Worm (Caenorhabditis elegans) whole organism, L3 larva: ENCODE measurements around the gene nhr-115.

Experiments used
- R02D3.7 ChIP-seq: fragments of 150-350 bp; optimal IDR thresholded peaks from 2 replicates; lab custom pipeline; 2014; ENCODE audit warnings: missing biosample characterization, missing genetic modification characterization
- ZK546.5 ChIP-seq: sonication (generic microtip); optimal IDR thresholded peaks from 2 replicates; lab custom pipeline; 2017; ENCODE audit warnings: missing biosample characterization, missing genetic modification characterization
- aly-2 ChIP-seq: fragments of 150-350 bp; optimal IDR thresholded peaks from 2 replicates; lab custom pipeline; 2014; ENCODE audit warnings: missing biosample characterization, missing genetic modification characterization
- ama-1 ChIP-seq: fragments of 150-350 bp; optimal IDR thresholded peaks from 2 replicates; lab custom pipeline; 2018
- ceh-16 ChIP-seq: sonication (generic microtip); optimal IDR thresholded peaks from 2 replicates; lab custom pipeline; 2017; ENCODE audit warnings: missing biosample characterization, missing genetic modification characterization
- ceh-82 ChIP-seq: fragments of 150-350 bp; optimal IDR thresholded peaks from 2 replicates; lab custom pipeline; 2014; ENCODE audit warnings: missing biosample characterization, missing genetic modification characterization
- ceh-9 ChIP-seq: sonication (generic microtip); optimal IDR thresholded peaks from 2 replicates; lab custom pipeline; 2018; ENCODE audit warnings: missing biosample characterization, missing genetic modification characterization
- daf-12 ChIP-seq: fragments of 150-350 bp; optimal IDR thresholded peaks from 2 replicates; lab custom pipeline; 2014; ENCODE audit warnings: missing biosample characterization, missing genetic modification reagents, missing genetic modification characterization
- egl-5 ChIP-seq: fragments of 150-350 bp; optimal IDR thresholded peaks from 2 replicates; lab custom pipeline; 2017; ENCODE audit warnings: missing biosample characterization, missing genetic modification reagents, missing genetic modification characterization, inconsistent platforms
- elt-1 ChIP-seq: fragments of 150-350 bp; optimal IDR thresholded peaks from 2 replicates; lab custom pipeline; 2014; ENCODE audit warnings: missing biosample characterization, missing genetic modification characterization
- elt-2 ChIP-seq: sonication (generic microtip); optimal IDR thresholded peaks from 2 replicates; lab custom pipeline; 2016; ENCODE audit warnings: missing genetic modification reagents, mild to moderate bottlenecking, missing genetic modification characterization, missing compliant biosample characterization
- fkh-10 ChIP-seq: sonication (generic microtip); optimal IDR thresholded peaks from 2 replicates; lab custom pipeline; 2017; ENCODE audit warnings: missing biosample characterization, missing genetic modification reagents, missing genetic modification characterization
- fos-1 ChIP-seq: fragments of 150-350 bp; optimal IDR thresholded peaks from 2 replicates; lab custom pipeline; 2014; ENCODE audit warnings: missing biosample characterization, missing genetic modification characterization
- hmg-11 ChIP-seq: sonication (generic microtip); optimal IDR thresholded peaks from 2 replicates; lab custom pipeline; 2016; ENCODE audit warnings: missing genetic modification characterization, missing compliant biosample characterization
- jun-1 ChIP-seq: fragments of 150-350 bp; optimal IDR thresholded peaks from 2 replicates; lab custom pipeline; 2014; ENCODE audit warnings: missing biosample characterization, missing genetic modification reagents, missing genetic modification characterization
- lsy-12 ChIP-seq: sonication (generic microtip); optimal IDR thresholded peaks from 2 replicates; lab custom pipeline; 2016; ENCODE audit warnings: mild to moderate bottlenecking, missing genetic modification characterization, missing compliant biosample characterization
- mdl-1 ChIP-seq: fragments of 150-350 bp; optimal IDR thresholded peaks from 2 replicates; lab custom pipeline; 2014; ENCODE audit warnings: missing biosample characterization, missing genetic modification characterization
- mml-1 ChIP-seq: fragments of 150-350 bp; sonication (generic microtip); optimal IDR thresholded peaks from 3 replicates; lab custom pipeline; 2014; ENCODE audit warnings: missing biosample characterization, missing genetic modification characterization
- nfya-1 ChIP-seq: sonication (generic microtip); optimal IDR thresholded peaks from 2 replicates; lab custom pipeline; 2017; ENCODE audit warnings: missing genetic modification characterization, mild to moderate bottlenecking, missing compliant biosample characterization, antibody characterized with exemption, moderate library complexity; ENCODE audit not compliant: insufficient read depth
- nhr-11 ChIP-seq: fragments of 150-350 bp; optimal IDR thresholded peaks from 2 replicates; lab custom pipeline; 2014; ENCODE audit warnings: missing biosample characterization, missing genetic modification characterization
- nhr-12 ChIP-seq: fragments of 150-350 bp; optimal IDR thresholded peaks from 2 replicates; lab custom pipeline; 2014; ENCODE audit warnings: missing biosample characterization, missing genetic modification characterization
- nhr-23 ChIP-seq: fragments of 150-350 bp; optimal IDR thresholded peaks from 2 replicates; lab custom pipeline; 2014; ENCODE audit warnings: missing biosample characterization, missing genetic modification reagents, missing genetic modification characterization
- nhr-237 ChIP-seq: fragments of 150-350 bp; optimal IDR thresholded peaks from 2 replicates; lab custom pipeline; 2014; ENCODE audit warnings: missing biosample characterization, missing genetic modification characterization
- nhr-25 ChIP-seq: sonication (generic microtip); optimal IDR thresholded peaks from 2 replicates; lab custom pipeline; 2017; ENCODE audit warnings: missing biosample characterization, missing genetic modification characterization
- nhr-28 ChIP-seq: fragments of 150-350 bp; optimal IDR thresholded peaks from 2 replicates; lab custom pipeline; 2014; ENCODE audit warnings: missing biosample characterization, missing genetic modification characterization
- nhr-43 ChIP-seq: sonication (generic microtip); optimal IDR thresholded peaks from 2 replicates; lab custom pipeline; 2016; ENCODE audit warnings: mild to moderate bottlenecking, missing genetic modification characterization, missing compliant biosample characterization; ENCODE audit not compliant: poor library complexity, severe bottlenecking
- nhr-76 ChIP-seq: fragments of 150-350 bp; sonication (generic microtip); optimal IDR thresholded peaks from 5 replicates; lab custom pipeline; 2014; ENCODE audit warnings: missing biosample characterization, missing genetic modification characterization
- pha-4 ChIP-seq: fragments of 150-350 bp; optimal IDR thresholded peaks from 2 replicates; lab custom pipeline; 2014; ENCODE audit warnings: missing biosample characterization, missing genetic modification reagents, missing genetic modification characterization
- sea-2 ChIP-seq: fragments of 150-350 bp; sonication (generic microtip); optimal IDR thresholded peaks from 4 replicates; lab custom pipeline; 2014; ENCODE audit warnings: missing biosample characterization, missing genetic modification reagents, missing genetic modification characterization
- skn-1 ChIP-seq: fragments of 150-350 bp; optimal IDR thresholded peaks from 2 replicates; lab custom pipeline; 2014; ENCODE audit warnings: missing biosample characterization, missing genetic modification characterization
- snpc-4 ChIP-seq: fragments of 150-350 bp; optimal IDR thresholded peaks from 2 replicates; lab custom pipeline; 2014; ENCODE audit warnings: missing biosample characterization, missing genetic modification characterization
- tbx-2 ChIP-seq: sonication (generic microtip); optimal IDR thresholded peaks from 2 replicates; lab custom pipeline; 2016; ENCODE audit warnings: mild to moderate bottlenecking, missing genetic modification characterization, missing compliant biosample characterization
- unc-39 ChIP-seq: sonication (generic microtip); optimal IDR thresholded peaks from 4 replicates; lab custom pipeline; 2017; ENCODE audit warnings: missing biosample characterization, missing genetic modification characterization
- ztf-11 ChIP-seq: fragments of 150-350 bp; optimal IDR thresholded peaks from 2 replicates; lab custom pipeline; 2014; ENCODE audit warnings: missing biosample characterization, missing genetic modification characterization
- ztf-4 ChIP-seq: fragments of 150-350 bp; optimal IDR thresholded peaks from 2 replicates; lab custom pipeline; 2014; ENCODE audit warnings: missing biosample characterization, missing genetic modification characterization

The nhr-115 gene

DNA sequence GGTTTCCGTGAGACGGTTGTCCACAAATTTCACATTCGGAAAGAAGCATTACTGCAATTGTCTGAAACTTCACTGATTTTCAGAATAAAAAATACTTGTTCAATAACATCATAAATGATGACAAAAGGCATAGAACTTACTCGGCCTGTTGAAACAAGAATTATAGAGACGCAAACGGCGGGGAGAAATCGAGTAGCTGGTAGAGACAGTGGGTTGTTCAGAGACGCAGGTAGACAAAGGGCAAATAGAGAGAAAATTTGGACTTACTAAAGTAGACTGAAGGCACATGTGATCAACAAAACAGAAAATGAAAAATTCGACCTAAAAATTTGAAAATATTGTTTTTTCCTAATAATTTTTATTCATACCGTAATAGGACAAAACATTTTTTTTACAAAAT is 32.6 kb upstream of the nhr-115 start, which contains the start of gene nhr-182:
TSS of gene nhr-182 (minus strand) at position 178 of the 400 bp plus-strand sequence.
- TF ChIP-seq pha-4 (peak; percentile 83), daf-12 (tag; lab: Kevin White, UChicago) (no peak), fkh-10 (GFP tag; lab: Kevin White, UChicago) (no peak), egl-5 (tag; lab: Kevin White, UChicago) (no peak), elt-1 (tag; lab: Kevin White, UChicago) (no peak), unc-39 (tag; lab: Kevin White, UChicago) (no peak), mml-1 (tag; lab: Kevin White, UChicago) (no peak), elt-2 (peak; percentile 28), ztf-4 (tag; lab: Kevin White, UChicago) (no peak), nfya-1 (tag; lab: Kevin White, UChicago) (peak; percentile 16), nhr-25 (tag; lab: Kevin White, UChicago) (no peak), jun-1 (no peak), skn-1 (peak; percentile 89), nhr-23 (peak; percentile 3), ama-1 (lab: Kevin White, UChicago) (no peak), tbx-2 (tag; lab: Kevin White, UChicago) (no peak), R02D3.7 (tag; lab: Kevin White, UChicago) (no peak), nhr-43 (no peak), ceh-9 (tag; lab: Kevin White, UChicago) (no peak), nhr-11 (tag; lab: Kevin White, UChicago) (no peak), mdl-1 (tag; lab: Kevin White, UChicago) (no peak), sea-2 (GFP tag; lab: Kevin White, UChicago) (no peak), ceh-16 (tag; lab: Kevin White, UChicago) (no peak), ztf-11 (tag; lab: Kevin White, UChicago) (no peak)

DNA sequence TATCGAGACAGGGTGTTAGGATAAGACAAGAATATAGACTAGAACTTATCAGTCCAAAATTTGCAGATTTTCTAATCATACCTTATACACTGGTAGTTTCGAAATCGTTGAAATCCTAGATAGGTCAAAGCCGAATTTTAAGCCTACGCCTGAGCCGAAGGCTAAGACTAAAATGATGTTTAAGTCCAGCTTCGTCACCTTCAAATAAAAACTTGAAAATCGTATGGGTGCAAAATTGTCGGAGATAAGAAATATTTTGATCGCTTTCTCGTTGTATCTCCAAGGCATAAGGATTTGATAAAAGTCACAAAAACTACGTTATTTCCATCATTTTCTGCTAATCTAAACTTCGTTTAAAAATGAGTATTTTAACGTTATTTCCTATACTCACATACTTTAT is 31.7 kb upstream of the nhr-115 start, which contains the start of gene F41B5.12:
TSS of gene F41B5.12 (plus strand) at position 301 of the 400 bp plus-strand sequence.
- TF ChIP-seq pha-4 (no peak), ceh-82 (tag; lab: Kevin White, UChicago) (no peak), daf-12 (tag; lab: Kevin White, UChicago) (no peak), nhr-23 (no peak), fos-1 (tag; lab: Kevin White, UChicago) (no peak), mml-1 (tag; lab: Kevin White, UChicago) (no peak), nhr-11 (tag; lab: Kevin White, UChicago) (no peak), elt-2 (no peak), nhr-76 (tag; lab: Kevin White, UChicago) (no peak), nhr-237 (tag; lab: Kevin White, UChicago) (no peak), ama-1 (lab: Kevin White, UChicago) (no peak), hmg-11 (tag; lab: Kevin White, UChicago) (no peak), fkh-10 (GFP tag; lab: Kevin White, UChicago) (no peak), egl-5 (tag; lab: Kevin White, UChicago) (no peak), skn-1 (no peak), mdl-1 (tag; lab: Kevin White, UChicago) (no peak), nhr-25 (tag; lab: Kevin White, UChicago) (no peak), lsy-12 (tag; lab: Kevin White, UChicago) (no peak), aly-2 (tag; lab: Kevin White, UChicago) (no peak)

DNA sequence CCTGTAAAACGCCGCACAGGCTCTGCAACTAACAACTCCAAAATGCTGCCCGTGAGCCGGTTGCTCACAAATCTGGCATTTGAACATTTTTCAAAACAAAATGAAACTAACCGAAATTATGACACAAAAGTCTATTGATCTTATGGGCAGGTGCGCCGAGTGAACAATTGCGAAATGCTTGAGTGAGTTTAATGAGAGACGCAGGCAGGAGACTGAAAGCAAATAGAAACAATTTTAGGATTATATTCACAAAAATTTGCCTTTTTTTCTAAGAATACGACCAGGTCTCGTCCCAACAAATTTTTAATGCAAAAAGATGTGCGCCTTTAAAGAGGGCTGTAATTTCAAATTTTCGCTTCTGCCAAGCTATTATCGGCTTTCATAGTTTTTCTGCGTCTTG is 27.9 kb upstream of the nhr-115 start, which contains the start of gene nhr-183:
TSS of gene nhr-183 (minus strand) at position 180 of the 400 bp plus-strand sequence.
- TF ChIP-seq nhr-28 (tag; lab: Kevin White, UChicago) (no peak), pha-4 (peak; percentile 46)

DNA sequence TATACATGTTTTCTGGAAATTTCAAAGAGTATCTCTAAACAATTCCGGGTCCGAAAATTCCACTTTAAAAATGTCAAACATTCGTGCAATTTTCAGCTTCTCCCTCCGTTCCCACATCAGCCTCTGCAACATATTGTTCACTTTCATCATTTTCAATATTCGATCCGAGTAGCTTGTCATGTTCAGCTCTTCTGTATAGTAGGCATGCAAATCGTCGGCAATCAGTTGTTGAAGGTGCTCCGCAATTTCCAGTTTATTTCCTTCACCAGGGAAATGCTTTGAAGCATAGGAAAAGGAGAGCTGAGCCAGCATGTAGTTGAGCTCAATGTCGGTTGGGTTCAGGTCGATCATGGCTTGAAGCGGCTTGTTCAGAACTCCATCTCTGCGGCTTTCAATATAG is 27.4 kb upstream of the nhr-115 start:
- no peak for TF ChIP-seq unc-39 (tag; lab: Kevin White, UChicago)
- TF ChIP-seq sea-2 (GFP tag; lab: Kevin White, UChicago) = no peak

DNA sequence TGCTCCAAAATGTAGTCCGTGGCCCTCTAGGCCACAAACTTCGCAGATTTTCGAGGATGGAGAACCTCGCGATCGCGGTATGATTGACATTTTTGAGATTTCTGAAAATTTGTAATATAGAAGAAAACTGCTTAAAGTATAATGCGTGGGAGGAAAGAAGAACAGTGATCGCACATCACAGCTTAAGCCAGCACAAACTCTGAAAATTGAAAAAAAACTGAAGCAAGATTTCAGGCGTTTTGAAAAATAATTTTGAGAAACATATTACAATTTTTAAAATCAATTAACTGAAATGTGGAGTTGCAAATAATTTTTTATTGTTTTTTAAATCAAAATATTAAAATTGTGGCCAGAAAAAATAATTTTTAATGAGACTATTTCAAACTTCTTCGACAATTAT is 25.4 kb upstream of the nhr-115 start, which contains the start of gene nhr-275:
TSS of gene nhr-275 (minus strand) at position 101 of the 400 bp plus-strand sequence.
- TF ChIP-seq nhr-43 (no peak), nhr-11 (tag; lab: Kevin White, UChicago) (no peak), tbx-2 (tag; lab: Kevin White, UChicago) (no peak), hmg-11 (tag; lab: Kevin White, UChicago) (no peak), nhr-12 (no peak), ztf-11 (tag; lab: Kevin White, UChicago) (no peak), sea-2 (GFP tag; lab: Kevin White, UChicago) (no peak), egl-5 (tag; lab: Kevin White, UChicago) (no peak), aly-2 (tag; lab: Kevin White, UChicago) (no peak), lsy-12 (tag; lab: Kevin White, UChicago) (no peak), ZK546.5 (tag; lab: Kevin White, UChicago) (no peak), snpc-4 (tag; lab: Kevin White, UChicago) (no peak), fkh-10 (GFP tag; lab: Kevin White, UChicago) (no peak), elt-1 (tag; lab: Kevin White, UChicago) (no peak)
